Fruit fly (Drosophila melanogaster): Measurements from ENCODE around the gene Atg4b.

The Atg4b gene

DNA sequence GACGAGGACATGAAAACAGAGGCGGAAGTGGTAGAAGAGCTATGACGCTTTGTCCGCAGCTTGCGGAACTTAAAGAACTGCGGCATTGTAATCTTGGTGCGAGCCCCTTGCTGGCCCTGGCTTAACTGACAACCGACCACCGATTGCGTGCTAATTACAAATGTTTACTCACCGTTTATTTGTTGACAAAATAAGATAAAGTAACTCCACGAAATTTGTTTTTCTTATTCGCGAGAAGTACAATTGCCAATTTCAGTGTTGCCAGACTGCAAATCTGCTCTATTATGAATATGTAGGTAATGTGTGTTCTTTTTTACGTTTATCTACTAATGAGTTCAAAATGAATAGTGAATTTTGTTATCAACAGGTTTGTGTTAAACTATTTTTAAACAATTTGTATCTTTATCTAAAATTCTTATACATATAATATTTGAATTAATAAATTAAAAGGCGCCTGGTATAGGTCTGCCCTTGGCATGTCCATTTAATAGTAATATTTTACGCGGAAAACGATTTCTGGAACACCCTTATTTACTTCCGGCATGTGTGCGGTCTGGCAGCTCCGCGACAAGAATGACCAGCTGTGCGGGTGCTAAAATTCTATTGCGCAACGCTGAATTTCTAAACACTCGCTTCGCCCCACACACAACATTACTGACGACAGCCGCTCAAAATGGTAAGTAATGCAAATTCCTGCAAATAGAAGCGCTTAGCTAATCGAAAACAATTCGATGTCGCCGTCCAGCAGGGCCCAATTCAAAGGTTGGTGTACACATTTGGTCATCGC is at the start of gene Atg4b, which contains the start of gene Hibch (continued):
- TF ChIP-seq chinmo (GFP tag; IDR thresholded peaks at IDR 0.05; ENCODE audit: partially characterized antibody) (no peak), CG7745 (tag; optimal IDR thresholded peaks at IDR 0.05) (no peak), pb (GFP tag; optimal IDR thresholded peaks at IDR 0.05) (no peak), pzg (GFP tag; optimal IDR thresholded peaks at IDR 0.05) (peak; percentile 47), so (GFP tag; IDR thresholded peaks at IDR 0.05) (peak; percentile 74; the same call in 1 of the 3 replicates), Hr39 (optimal IDR thresholded peaks at IDR 0.05) (no peak), Antp (GFP tag; optimal IDR thresholded peaks at IDR 0.05) (no peak), CG2120 (GFP tag; optimal IDR thresholded peaks at IDR 0.05) (peak; percentile 77), NfI (GFP tag; optimal IDR thresholded peaks at IDR 0.05) (peak; percentile 85), Atf3 (GFP tag; optimal IDR thresholded peaks at IDR 0.05) (no peak), Rx (GFP tag; IDR thresholded peaks at IDR 0.05) (peak; percentile 71; the same call in 1 of the 2 replicates), CG6683 (GFP tag; optimal IDR thresholded peaks at IDR 0.05) (peak; percentile 68), CG3838 (GFP tag; optimal IDR thresholded peaks at IDR 0.05) (no peak), CG1529 (GFP tag; optimal IDR thresholded peaks at IDR 0.05) (no peak), PHDP (tag; optimal IDR thresholded peaks at IDR 0.05) (peak; percentile 82), crc (GFP tag; optimal IDR thresholded peaks at IDR 0.05) (no peak), jumu (GFP tag; optimal IDR thresholded peaks at IDR 0.05) (peak; percentile 34), sob (GFP tag; IDR thresholded peaks at IDR 0.05) (peak; percentile 83), salm (tag; optimal IDR thresholded peaks at IDR 0.05) (peak; percentile 64), CG14050 (GFP tag; IDR thresholded peaks at IDR 0.05) (peak; percentile 63; the same call in 2 of the 3 replicates), NC2β (GFP tag; optimal IDR thresholded peaks at IDR 0.05) (no peak), Stat92E (GFP tag; optimal IDR thresholded peaks at IDR 0.05) (peak in 1 of 3 experiments; percentile 57), dm (GFP tag; optimal IDR thresholded peaks at IDR 0.05) (no peak), CG7928 (GFP tag; optimal IDR thresholded peaks at IDR 0.05) (peak; percentile 55), Pdp1 (GFP tag; optimal IDR thresholded peaks at IDR 0.05) (peak; percentile 49 to 100), TFAM (GFP tag; optimal IDR thresholded peaks at IDR 0.05) (no peak), BtbVII (GFP tag; optimal IDR thresholded peaks at IDR 0.05) (peak; percentile 84), fd3F (GFP tag; optimal IDR thresholded peaks at IDR 0.05) (peak; percentile 79), Atf-2 (GFP tag; optimal IDR thresholded peaks at IDR 0.05) (no peak), NFAT (GFP tag; IDR thresholded peaks at IDR 0.05) (peak; percentile 82), CG3065 (GFP tag; optimal IDR thresholded peaks at IDR 0.05) (peak; percentile 53), zen (tag; optimal IDR thresholded peaks at IDR 0.05) (peak; percentile 91), vnd (GFP tag; IDR thresholded peaks at IDR 0.05; ENCODE audit: partially characterized antibody) (no peak), ems (GFP tag; optimal IDR thresholded peaks at IDR 0.05) (peak; percentile 31), CG3407 (GFP tag; optimal IDR thresholded peaks at IDR 0.05) (peak; percentile 58), CG13894 (tag; optimal IDR thresholded peaks at IDR 0.05) (no peak), dpn (GFP tag; optimal IDR thresholded peaks at IDR 0.05) (peak in 1 of 2 experiments; percentile 75), ssp (GFP tag; IDR thresholded peaks at IDR 0.05) (peak; percentile 75), grn (GFP tag; optimal IDR thresholded peaks at IDR 0.05) (no peak), CG6254 (GFP tag; optimal IDR thresholded peaks at IDR 0.05) (peak; percentile 70), CG2202 (tag; optimal IDR thresholded peaks at IDR 0.05) (peak; percentile 48), Oaz (GFP tag; IDR thresholded peaks at IDR 0.05) (peak; percentile 48; the same call in 1 of the 2 replicates), nmo (GFP tag; optimal IDR thresholded peaks at IDR 0.05) (peak; percentile 79), jigr1 (GFP tag; IDR thresholded peaks at IDR 0.05) (peak; percentile 45; the same call in 1 of the 3 replicates), mam (GFP tag; optimal IDR thresholded peaks at IDR 0.05) (peak; percentile 46), phol (tag; optimal IDR thresholded peaks at IDR 0.05) (peak; percentile 85), Ets65A (GFP tag) (peak; percentile 89), HmgZ (tag; optimal IDR thresholded peaks at IDR 0.05) (peak; percentile 77), Hsf (GFP tag; optimal IDR thresholded peaks at IDR 0.05) (peak; percentile 58)
